Fruit fly (Drosophila melanogaster) whole organism, prepupa: ENCODE measurements around the gene Rfx.
"Not testable (repeated sequence)": the region's sequence is repeated elsewhere in the genome, so short reads cannot be mapped to it uniquely, and the experiment has no call there.

Source experiments
- CG11902 ChIP-seq: fragments of 200-800 bp; sonication (Bioruptor generic); optimal IDR thresholded peaks from 3 replicates; lab custom pipeline; 2016; ENCODE audit warnings: missing biosample characterization, missing genetic modification characterization
- CG1621 ChIP-seq: fragments of 200-800 bp; sonication (Bioruptor generic); optimal IDR thresholded peaks from 3 replicates; lab custom pipeline; 2018; ENCODE audit warnings: missing biosample characterization, mild to moderate bottlenecking, missing genetic modification characterization
- CG32006 ChIP-seq: fragments of 200-800 bp; sonication (Bioruptor generic); optimal IDR thresholded peaks from 3 replicates; lab custom pipeline; 2017; ENCODE audit warnings: missing biosample characterization, mild to moderate bottlenecking, missing genetic modification characterization
- Sox14 ChIP-seq: fragments of 200-800 bp; sonication (Bioruptor generic); optimal IDR thresholded peaks from 3 replicates; lab custom pipeline; 2016; ENCODE audit warnings: missing biosample characterization, missing genetic modification characterization

- TF ChIP-seq CG32006 (GFP tag; lab: Kevin White, UChicago); CG1621 (tag; lab: Kevin White, UChicago); Sox14 (GFP tag; lab: Kevin White, UChicago); CG11902 (GFP tag; lab: Kevin White, UChicago): not testable (repeated sequence)
These were observed 37.2 kb downstream of the Rfx start, which contains the start of gene CG18545 for dm6 chr3R:10340649-10341048.
